Fruit fly (Drosophila melanogaster): ENCODE measurements around the gene CG1677.

Gene CG1677

dm6 chrX:7405697-7406096 is at the start of gene CG1677:
TSS of gene CG1677 (minus strand) at chrX:7405797.
- TF ChIP-seq Vsx2 (GFP tag; optimal IDR thresholded peaks at IDR 0.05; ENCODE audit: partially characterized antibody) (no peak), Rel (GFP tag; optimal IDR thresholded peaks at IDR 0.05) (no peak), Rel (tag; optimal IDR thresholded peaks at IDR 0.05) (no peak)

dm6 chrX:7453236-7453635 is 47.6 kb upstream of the CG1677 start, which contains the start of gene CG43198:
TSS of gene CG43198 (minus strand) at chrX:7453336.
- TF ChIP-seq sv (GFP tag; optimal IDR thresholded peaks at IDR 0.05) = no peak
- TF ChIP-seq CG32264 (GFP tag; optimal IDR thresholded peaks at IDR 0.05) = no peak
- no peak for TF ChIP-seq h (GFP tag; optimal IDR thresholded peaks at IDR 0.05)
- no peak for TF ChIP-seq pan (optimal IDR thresholded peaks at IDR 0.05)
- TF ChIP-seq woc (GFP tag; optimal IDR thresholded peaks at IDR 0.05) = no peak

dm6 chrX:7451909-7452308 is 46.3 kb upstream of the CG1677 start, which contains the start of gene CG11368:
TSS of gene CG11368 (plus strand) at chrX:7452209.
- TF ChIP-seq GATAd (GFP tag; optimal IDR thresholded peaks at IDR 0.05) = no peak
- TF ChIP-seq Abd-B (GFP tag; optimal IDR thresholded peaks at IDR 0.05) = no peak
- TF ChIP-seq sage (GFP tag; optimal IDR thresholded peaks at IDR 0.05) = no peak
- TF ChIP-seq Hnf4 (GFP tag; optimal IDR thresholded peaks at IDR 0.05) = no peak
- no peak for TF ChIP-seq Dif (GFP tag; optimal IDR thresholded peaks at IDR 0.05; ENCODE audit: partially characterized antibody)
- no peak for TF ChIP-seq dmrt93B (GFP tag; optimal IDR thresholded peaks at IDR 0.05)
- no peak for TF ChIP-seq sv (GFP tag; optimal IDR thresholded peaks at IDR 0.05)

DNA sequence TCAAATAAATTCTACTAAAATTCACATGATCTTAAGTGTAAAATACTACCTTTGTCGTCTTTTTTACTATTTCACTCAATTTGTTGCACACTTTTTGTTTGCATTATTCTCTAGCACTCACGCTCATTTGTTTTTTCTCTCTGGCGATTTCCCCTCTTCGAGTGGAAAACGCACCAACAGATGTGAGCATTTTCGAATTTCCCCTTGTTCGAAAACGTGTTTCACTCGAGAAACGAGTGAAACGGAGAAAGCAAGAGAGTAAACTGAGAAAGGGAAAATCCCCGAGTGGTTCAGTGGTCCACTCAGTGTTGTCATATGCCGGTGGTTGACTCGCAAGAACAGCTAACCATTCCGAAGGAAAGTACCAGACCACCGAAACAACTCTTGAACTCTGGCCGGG is 39.4 kb upstream of the CG1677 start:
- TF ChIP-seq jim (GFP tag; optimal IDR thresholded peaks at IDR 0.05) (no peak), dl (GFP tag; optimal IDR thresholded peaks at IDR 0.05; ENCODE audit: insufficient read depth in 1 of 2, partially characterized antibody in 2 of 2) (no peak), OdsH (GFP tag; optimal IDR thresholded peaks at IDR 0.05) (no peak), Vsx2 (GFP tag; optimal IDR thresholded peaks at IDR 0.05; ENCODE audit: partially characterized antibody) (no peak), fru (GFP tag; optimal IDR thresholded peaks at IDR 0.05) (no peak), rgr (GFP tag; optimal IDR thresholded peaks at IDR 0.05) (no peak), CrebA (GFP tag; optimal IDR thresholded peaks at IDR 0.05; ENCODE audit: borderline replicate concordance) (no peak), ey (GFP tag; optimal IDR thresholded peaks at IDR 0.05) (no peak), Jra (GFP tag; optimal IDR thresholded peaks at IDR 0.05) (no peak)

DNA sequence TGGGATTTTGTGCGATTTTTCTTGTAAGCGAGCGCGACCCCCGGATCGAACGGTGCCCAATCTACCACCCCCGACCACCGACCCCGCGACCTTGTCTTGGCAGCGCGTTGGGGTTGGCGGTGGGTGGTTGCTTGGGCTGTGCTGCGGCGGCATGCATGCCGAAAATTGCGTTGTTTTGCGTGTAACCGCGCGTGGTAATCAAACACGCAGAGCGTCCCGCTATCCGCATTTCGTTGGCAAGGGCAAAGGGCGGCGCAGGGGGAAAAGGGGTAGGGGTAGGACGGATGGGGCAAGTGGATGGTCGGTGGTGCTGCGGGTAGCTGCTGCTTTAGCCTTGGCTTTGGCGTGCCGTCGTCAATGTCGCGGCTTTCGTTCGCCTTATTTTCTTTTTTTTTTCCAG is 26.8 kb upstream of the CG1677 start:
- TF ChIP-seq Myc (optimal IDR thresholded peaks at IDR 0.05) (no peak), foxo (GFP tag; optimal IDR thresholded peaks at IDR 0.05) (no peak), fru (GFP tag; optimal IDR thresholded peaks at IDR 0.05) (no peak), CG9705 (GFP tag; optimal IDR thresholded peaks at IDR 0.05) (no peak), tai (GFP tag; optimal IDR thresholded peaks at IDR 0.05) (no peak), brk (GFP tag; optimal IDR thresholded peaks at IDR 0.05) (no peak), OdsH (GFP tag; optimal IDR thresholded peaks at IDR 0.05) (no peak), dl (GFP tag; optimal IDR thresholded peaks at IDR 0.05; ENCODE audit: insufficient read depth in 1 of 2, partially characterized antibody in 2 of 2) (no peak), sv (GFP tag; optimal IDR thresholded peaks at IDR 0.05) (no peak), Hr83 (GFP tag; optimal IDR thresholded peaks at IDR 0.05; ENCODE audit: poor library complexity, severe bottlenecking) (no peak), sage (GFP tag; optimal IDR thresholded peaks at IDR 0.05) (no peak), GATAd (GFP tag; optimal IDR thresholded peaks at IDR 0.05) (no peak), br (GFP tag; optimal IDR thresholded peaks at IDR 0.05) (no peak), N (GFP tag; optimal IDR thresholded peaks at IDR 0.05) (no peak), CG32264 (GFP tag; optimal IDR thresholded peaks at IDR 0.05) (no peak), jim (GFP tag; optimal IDR thresholded peaks at IDR 0.05) (no peak), usp (GFP tag; optimal IDR thresholded peaks at IDR 0.05) (no peak), Hr78 (GFP tag; optimal IDR thresholded peaks at IDR 0.05) (no peak), Dfd (GFP tag; optimal IDR thresholded peaks at IDR 0.05) (no peak)

Measured in whole organism, wandering third instar larva.